Fruit fly (Drosophila melanogaster) whole organism, prepupa: ENCODE data around the gene Nedd4.
A peak's percentile ranks its signal among the peaks of the same experiment; 100 is the strongest.

Source experiments
- Blimp-1 ChIP-seq: fragments of 200-800 bp; sonication (Bioruptor generic); optimal IDR thresholded peaks from 3 replicates; lab custom pipeline; 2017; ENCODE audit warnings: missing biosample characterization, missing genetic modification characterization, mild to moderate bottlenecking, moderate library complexity, missing genetic modification reagents
- CG10631 ChIP-seq: fragments of 200-800 bp; sonication (Bioruptor generic); optimal IDR thresholded peaks from 2 replicates; lab custom pipeline; 2016; ENCODE audit warnings: missing biosample characterization, missing genetic modification characterization
- CG11294 ChIP-seq: fragments of 200-800 bp; sonication (Bioruptor generic); IDR thresholded peaks from 2 replicates; pipeline ENCODE4 v1.3.6; 2022; ENCODE audit warnings: missing biosample characterization, missing genetic modification characterization
- CG11762 ChIP-seq: fragments of 200-800 bp; sonication (Bioruptor generic); optimal IDR thresholded peaks from 3 replicates; lab custom pipeline; 2016; ENCODE audit warnings: missing biosample characterization, missing genetic modification characterization; ENCODE audit not compliant: insufficient read depth
- CG11902 ChIP-seq: fragments of 200-800 bp; sonication (Bioruptor generic); optimal IDR thresholded peaks from 3 replicates; lab custom pipeline; 2016; ENCODE audit warnings: missing biosample characterization, missing genetic modification characterization
- CG15336 ChIP-seq: fragments of 200-800 bp; sonication (Bioruptor generic); IDR thresholded peaks from 2 replicates; pipeline ENCODE4 v1.3.6; 2022; ENCODE audit warnings: missing biosample characterization, missing genetic modification characterization
- CG1621 ChIP-seq: fragments of 200-800 bp; sonication (Bioruptor generic); optimal IDR thresholded peaks from 3 replicates; lab custom pipeline; 2018; ENCODE audit warnings: missing biosample characterization, mild to moderate bottlenecking, missing genetic modification characterization
- CG16779 ChIP-seq: fragments of 200-800 bp; sonication (Bioruptor generic); optimal IDR thresholded peaks from 3 replicates; lab custom pipeline; 2017; ENCODE audit warnings: missing biosample characterization, mild to moderate bottlenecking, missing genetic modification characterization
- CG31627 ChIP-seq: fragments of 200-800 bp; sonication (Bioruptor generic); optimal IDR thresholded peaks from 3 replicates; lab custom pipeline; 2016; ENCODE audit warnings: missing biosample characterization, missing genetic modification characterization
- CG32006 ChIP-seq: fragments of 200-800 bp; sonication (Bioruptor generic); optimal IDR thresholded peaks from 3 replicates; lab custom pipeline; 2017; ENCODE audit warnings: missing biosample characterization, mild to moderate bottlenecking, missing genetic modification characterization
- CG3919 ChIP-seq: fragments of 200-800 bp; sonication (Bioruptor generic); optimal IDR thresholded peaks from 3 replicates; lab custom pipeline; 2016; ENCODE audit warnings: missing biosample characterization, missing genetic modification characterization
- CG4318 ChIP-seq: fragments of 200-800 bp; sonication (Bioruptor generic); optimal IDR thresholded peaks from 3 replicates; lab custom pipeline; 2017; ENCODE audit warnings: missing biosample characterization, mild to moderate bottlenecking, missing genetic modification characterization
- CG6792 ChIP-seq: fragments of 200-800 bp; sonication (Bioruptor generic); optimal IDR thresholded peaks from 3 replicates; lab custom pipeline; 2016; ENCODE audit warnings: missing biosample characterization, missing genetic modification characterization
- CG6854 ChIP-seq: fragments of 200-800 bp; sonication (Bioruptor generic); optimal IDR thresholded peaks from 2 replicates; lab custom pipeline; 2017; ENCODE audit warnings: missing biosample characterization, mild to moderate bottlenecking, missing genetic modification characterization
- CG7368 ChIP-seq: fragments of 200-800 bp; sonication (Bioruptor generic); optimal IDR thresholded peaks from 3 replicates; lab custom pipeline; 2016; ENCODE audit warnings: missing biosample characterization, missing genetic modification characterization
- CG8119 ChIP-seq: fragments of 200-800 bp; sonication (Bioruptor generic); IDR thresholded peaks from 3 replicates; pipeline ENCODE4 v1.3.6; 2022; ENCODE audit warnings: missing biosample characterization, missing genetic modification characterization
- CG8632 ChIP-seq: fragments of 200-800 bp; sonication (Bioruptor generic); optimal IDR thresholded peaks from 3 replicates; lab custom pipeline; 2016; ENCODE audit warnings: missing biosample characterization, missing genetic modification characterization
- Eip75B ChIP-seq: fragments of 200-800 bp; sonication (Bioruptor generic); optimal IDR thresholded peaks from 3 replicates; lab custom pipeline; 2016; ENCODE audit warnings: missing biosample characterization, missing genetic modification characterization
- Eip78C ChIP-seq: fragments of 200-800 bp; sonication (Bioruptor generic); peaks from one replicate; lab custom pipeline; 2016; ENCODE audit warnings: missing biosample characterization, missing genetic modification characterization
- Eip93F ChIP-seq: fragments of 200-800 bp; sonication (Bioruptor generic); optimal IDR thresholded peaks from 2 replicates; lab custom pipeline; 2016; ENCODE audit warnings: missing biosample characterization, mild to moderate bottlenecking, missing genetic modification characterization
- Ets21C ChIP-seq: fragments of 200-800 bp; sonication (Bioruptor generic); optimal IDR thresholded peaks from 3 replicates; lab custom pipeline; 2016; ENCODE audit warnings: missing biosample characterization, missing genetic modification characterization
- Ets96B ChIP-seq: fragments of 200-800 bp; optimal IDR thresholded peaks from 2 replicates; lab custom pipeline; 2019; ENCODE audit warnings: missing biosample characterization, mild to moderate bottlenecking, missing genetic modification characterization, moderate library complexity
- Gug ChIP-seq: fragments of 200-800 bp; sonication (Bioruptor generic); IDR thresholded peaks from 2 replicates; pipeline ENCODE4 v1.3.6; 2022; ENCODE audit warnings: missing biosample characterization, missing genetic modification characterization
- Hr38 ChIP-seq: sonication (Bioruptor generic); optimal IDR thresholded peaks from 2 replicates; lab custom pipeline; 2016; ENCODE audit warnings: missing biosample characterization, missing genetic modification characterization
- Hr39 ChIP-seq: fragments of 200-800 bp; sonication (Bioruptor generic); optimal IDR thresholded peaks from 2 replicates; lab custom pipeline; 2016; ENCODE audit warnings: missing biosample characterization, missing genetic modification characterization
- Hr4 ChIP-seq: fragments of 200-800 bp; sonication (Bioruptor generic); optimal IDR thresholded peaks from 3 replicates; lab custom pipeline; 2016; ENCODE audit warnings: missing biosample characterization, missing genetic modification characterization
- Lpt ChIP-seq: fragments of 200-800 bp; sonication (Bioruptor generic); optimal IDR thresholded peaks from 3 replicates; lab custom pipeline; 2016; ENCODE audit warnings: missing biosample characterization, missing genetic modification characterization
- Met ChIP-seq: fragments of 200-800 bp; sonication (Bioruptor generic); optimal IDR thresholded peaks from 3 replicates; lab custom pipeline; 2016; ENCODE audit warnings: missing biosample characterization, missing genetic modification characterization
- OdsH ChIP-seq: fragments of 200-800 bp; sonication (Bioruptor generic); optimal IDR thresholded peaks from 3 replicates; lab custom pipeline; 2016; ENCODE audit warnings: missing biosample characterization, missing genetic modification characterization
- Sox102F ChIP-seq: fragments of 200-800 bp; sonication (Bioruptor generic); optimal IDR thresholded peaks from 2 replicates; lab custom pipeline; 2016; ENCODE audit warnings: missing biosample characterization, mild to moderate bottlenecking, missing genetic modification characterization
- Sox14 ChIP-seq: fragments of 200-800 bp; sonication (Bioruptor generic); optimal IDR thresholded peaks from 3 replicates; lab custom pipeline; 2016; ENCODE audit warnings: missing biosample characterization, missing genetic modification characterization
- Sox15 ChIP-seq: fragments of 200-800 bp; sonication (Bioruptor generic); optimal IDR thresholded peaks from 3 replicates; lab custom pipeline; 2016; ENCODE audit warnings: missing biosample characterization, missing genetic modification characterization
- achi ChIP-seq: fragments of 200-800 bp; sonication (Bioruptor generic); optimal IDR thresholded peaks from 3 replicates; lab custom pipeline; 2016; ENCODE audit warnings: missing biosample characterization, missing genetic modification characterization
- acj6 ChIP-seq: fragments of 200-800 bp; sonication (Bioruptor generic); optimal IDR thresholded peaks from 3 replicates; lab custom pipeline; 2016; ENCODE audit warnings: missing biosample characterization, missing genetic modification characterization
- cyc ChIP-seq: fragments of 200-800 bp; sonication (Bioruptor generic); optimal IDR thresholded peaks from 3 replicates; lab custom pipeline; 2016; ENCODE audit warnings: missing biosample characterization, missing genetic modification characterization
- dac ChIP-seq: fragments of 200-800 bp; sonication (Bioruptor generic); optimal IDR thresholded peaks from 2 replicates; lab custom pipeline; 2017; ENCODE audit warnings: missing biosample characterization, mild to moderate bottlenecking, missing genetic modification characterization
- dsx ChIP-seq: fragments of 200-800 bp; optimal IDR thresholded peaks from 3 replicates; lab custom pipeline; 2019; ENCODE audit warnings: missing biosample characterization, mild to moderate bottlenecking, missing genetic modification characterization, moderate library complexity; ENCODE audit not compliant: poor library complexity, severe bottlenecking
- esn ChIP-seq: fragments of 200-800 bp; sonication (Bioruptor generic); optimal IDR thresholded peaks from 2 replicates; lab custom pipeline; 2016; ENCODE audit warnings: missing biosample characterization, mild to moderate bottlenecking, missing genetic modification characterization, moderate library complexity
- fd85E ChIP-seq: fragments of 200-800 bp; sonication (Bioruptor generic); optimal IDR thresholded peaks from 3 replicates; lab custom pipeline; 2016; ENCODE audit warnings: missing biosample characterization, missing genetic modification characterization
- lz ChIP-seq: fragments of 200-800 bp; sonication (Bioruptor generic); optimal IDR thresholded peaks from 3 replicates; lab custom pipeline; 2016; ENCODE audit warnings: missing biosample characterization, missing genetic modification characterization
- net ChIP-seq: fragments of 200-800 bp; sonication (Bioruptor generic); optimal IDR thresholded peaks from 3 replicates; lab custom pipeline; 2016; ENCODE audit warnings: missing biosample characterization, missing genetic modification characterization
- pdm3 ChIP-seq: fragments of 200-800 bp; sonication (Bioruptor generic); optimal IDR thresholded peaks from 3 replicates; lab custom pipeline; 2016; ENCODE audit warnings: missing biosample characterization, missing genetic modification characterization
- salr ChIP-seq, 2 experiments: fragments of 200-800 bp; sonication (Bioruptor generic); optimal IDR thresholded peaks; 3 replicates each; lab custom pipeline; 2016 to 2018; ENCODE audit warnings: missing biosample characterization in 2 of 2, missing genetic modification characterization in 2 of 2, mild to moderate bottlenecking in 1 of 2
- ss ChIP-seq, 2 experiments: fragments of 200-800 bp; sonication (Bioruptor generic); optimal IDR thresholded peaks; 2 replicates in 1 of 2; 3 replicates in 1 of 2; lab custom pipeline; 2017 to 2018; ENCODE audit warnings: mild to moderate bottlenecking in 2 of 2, missing biosample characterization in 2 of 2, missing genetic modification characterization in 2 of 2, moderate library complexity in 1 of 2
- topi ChIP-seq: fragments of 200-800 bp; sonication (Bioruptor generic); optimal IDR thresholded peaks from 3 replicates; lab custom pipeline; 2016; ENCODE audit warnings: missing biosample characterization, missing genetic modification characterization
- vri ChIP-seq: fragments of 200-800 bp; sonication (Bioruptor generic); optimal IDR thresholded peaks from 3 replicates; lab custom pipeline; 2016; ENCODE audit warnings: missing biosample characterization, mild to moderate bottlenecking, missing genetic modification characterization

The Nedd4 gene

dm6 chr3L:17576886-17577271, 47.0 kb downstream of the Nedd4 start (continued):
- TF ChIP-seq Sox14 = no peak
- no peak for TF ChIP-seq fd85E (GFP tag; lab: Kevin White, UChicago)
- TF ChIP-seq Ets96B (tag; lab: Kevin White, UChicago) = peak; percentile 63
- TF ChIP-seq Eip75B (GFP tag; lab: Kevin White, UChicago) = no peak
- TF ChIP-seq Eip93F (GFP tag; lab: Kevin White, UChicago) = no peak
- no peak for TF ChIP-seq CG16779 (tag; lab: Kevin White, UChicago)
- TF ChIP-seq CG8119 (GFP tag; lab: Robert Waterston, UW) = peak; percentile 37; the same call in 2 of the 3 replicates
- TF ChIP-seq Sox15 (GFP tag; lab: Kevin White, UChicago) = peak; percentile 36
- no peak for TF ChIP-seq net (GFP tag; lab: Kevin White, UChicago)
- TF ChIP-seq CG11294 = no peak; the same call in 1 of the 2 replicates
- TF ChIP-seq Blimp-1 (GFP tag; lab: Kevin White, UChicago) = no peak
- no peak for TF ChIP-seq Sox102F (GFP tag; lab: Kevin White, UChicago)
- TF ChIP-seq cyc (GFP tag; lab: Kevin White, UChicago) = peak; percentile 13
- TF ChIP-seq Gug = peak; percentile 34; the same call in 1 of the 2 replicates
- TF ChIP-seq Ets21C (GFP tag; lab: Kevin White, UChicago) = no peak
- peak; percentile 49 for TF ChIP-seq Hr4 (GFP tag; lab: Kevin White, UChicago)
- peak; percentile 41 for TF ChIP-seq esn (GFP tag; lab: Kevin White, UChicago)
- TF ChIP-seq Hr38 (GFP tag; lab: Kevin White, UChicago) = no peak
- TF ChIP-seq CG11762 (GFP tag; lab: Kevin White, UChicago) = no peak

DNA sequence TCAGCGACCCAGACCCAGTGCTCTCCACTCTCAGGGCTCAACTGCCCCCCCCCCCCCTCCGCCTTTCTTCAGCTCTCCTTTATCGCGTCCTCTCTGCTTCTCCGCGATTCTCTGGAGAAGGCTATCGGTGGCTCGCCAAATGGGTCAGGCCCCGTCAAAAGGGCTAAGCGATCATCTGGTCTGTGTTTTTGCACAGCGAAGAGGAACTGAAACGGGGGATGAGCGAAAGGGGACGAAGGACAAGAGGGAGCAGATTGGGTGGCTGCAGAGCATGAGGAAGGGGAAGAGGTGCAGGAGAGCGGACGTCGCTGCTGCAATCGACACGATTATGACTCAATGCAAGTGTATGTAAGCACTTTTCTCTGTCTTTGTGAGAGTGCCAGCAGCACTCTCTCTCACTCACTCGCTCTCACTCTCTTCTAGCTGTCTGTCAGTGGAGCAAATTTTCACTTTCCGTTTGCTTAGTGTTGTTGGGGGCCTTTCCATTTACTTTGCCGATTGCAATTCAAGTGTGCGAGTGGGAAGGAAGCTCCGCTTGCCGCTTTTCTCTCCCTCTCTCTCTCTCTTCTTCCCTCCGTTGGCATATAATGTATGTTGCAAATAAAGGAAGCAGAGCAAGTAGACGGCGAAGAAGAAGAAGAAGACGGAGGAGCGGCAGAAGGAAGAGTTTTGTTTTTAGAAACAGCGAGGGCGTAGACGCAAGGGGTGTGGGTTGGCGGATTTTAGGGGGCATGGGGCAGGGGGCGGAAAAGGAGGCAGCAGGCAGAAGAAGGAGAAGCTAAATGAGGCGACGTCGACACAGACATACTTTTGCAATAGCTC, 47.9 kb downstream of the Nedd4 start:
- no peak for TF ChIP-seq pdm3 (GFP tag; lab: Kevin White, UChicago)
- no peak for TF ChIP-seq CG7368
- peak; percentile 100 for TF ChIP-seq Blimp-1 (GFP tag; lab: Kevin White, UChicago)
- TF ChIP-seq CG6792 (GFP tag; lab: Kevin White, UChicago) = no peak
- TF ChIP-seq acj6 (GFP tag; lab: Kevin White, UChicago) = no peak
- TF ChIP-seq Gug = no peak
- peak; percentile 2 for TF ChIP-seq CG1621 (tag; lab: Kevin White, UChicago)
- TF ChIP-seq Eip93F (GFP tag; lab: Kevin White, UChicago) = no peak
- TF ChIP-seq fd85E (GFP tag; lab: Kevin White, UChicago) = no peak
- no peak for TF ChIP-seq OdsH (GFP tag; lab: Kevin White, UChicago)
- no peak for TF ChIP-seq lz (GFP tag; lab: Kevin White, UChicago)
- no peak for TF ChIP-seq CG16779 (tag; lab: Kevin White, UChicago)
- peak; percentile 39; the same call in 1 of the 2 replicates for TF ChIP-seq CG15336 (GFP tag; lab: Robert Waterston, UW)
- no peak for TF ChIP-seq esn (GFP tag; lab: Kevin White, UChicago)
- TF ChIP-seq CG8632 (GFP tag; lab: Kevin White, UChicago) = no peak
- TF ChIP-seq Hr4 (GFP tag; lab: Kevin White, UChicago) = no peak
- peak; percentile 63 for TF ChIP-seq Eip78C
- peak; percentile 11; the same call in 1 of the 3 replicates for TF ChIP-seq CG8119 (GFP tag; lab: Robert Waterston, UW)
- TF ChIP-seq Lpt = peak; percentile 57
- peak in 1 of 2 experiments; percentile 9 for TF ChIP-seq salr (GFP tag; optimal IDR thresholded peaks at IDR 0.05; lab: Kevin White, UChicago)
- TF ChIP-seq CG11294 = no peak
- TF ChIP-seq vri = peak; percentile 95
- no peak for TF ChIP-seq Hr39 (GFP tag; lab: Kevin White, UChicago)
- no peak for TF ChIP-seq CG32006
- TF ChIP-seq CG6854 (GFP tag; lab: Kevin White, UChicago) = peak; percentile 80
- TF ChIP-seq Hr38 (GFP tag; lab: Kevin White, UChicago) = no peak
- TF ChIP-seq dac (GFP tag; lab: Kevin White, UChicago) = no peak
- TF ChIP-seq CG3919 (GFP tag; lab: Kevin White, UChicago) = no peak
- TF ChIP-seq CG31627 (GFP tag; lab: Kevin White, UChicago) = no peak
- TF ChIP-seq achi = peak; percentile 39
- TF ChIP-seq Ets21C (GFP tag; lab: Kevin White, UChicago) = no peak
- TF ChIP-seq CG4318 = no peak
- TF ChIP-seq Met (GFP tag; lab: Kevin White, UChicago) = peak; percentile 38
- TF ChIP-seq dsx = no peak
- peak; percentile 35 for TF ChIP-seq topi (GFP tag; lab: Kevin White, UChicago)
- TF ChIP-seq CG11902 (GFP tag; lab: Kevin White, UChicago) = no peak
- no peak for TF ChIP-seq Sox15 (GFP tag; lab: Kevin White, UChicago)
- no peak for TF ChIP-seq CG10631
- TF ChIP-seq ss (GFP tag; optimal IDR thresholded peaks at IDR 0.05; lab: Kevin White, UChicago) = peak; percentile 7 to 17
- no peak for TF ChIP-seq Ets96B (tag; lab: Kevin White, UChicago)
